Fruit fly (Drosophila melanogaster): Measurements from ENCODE around the gene for.

The for gene

DNA sequence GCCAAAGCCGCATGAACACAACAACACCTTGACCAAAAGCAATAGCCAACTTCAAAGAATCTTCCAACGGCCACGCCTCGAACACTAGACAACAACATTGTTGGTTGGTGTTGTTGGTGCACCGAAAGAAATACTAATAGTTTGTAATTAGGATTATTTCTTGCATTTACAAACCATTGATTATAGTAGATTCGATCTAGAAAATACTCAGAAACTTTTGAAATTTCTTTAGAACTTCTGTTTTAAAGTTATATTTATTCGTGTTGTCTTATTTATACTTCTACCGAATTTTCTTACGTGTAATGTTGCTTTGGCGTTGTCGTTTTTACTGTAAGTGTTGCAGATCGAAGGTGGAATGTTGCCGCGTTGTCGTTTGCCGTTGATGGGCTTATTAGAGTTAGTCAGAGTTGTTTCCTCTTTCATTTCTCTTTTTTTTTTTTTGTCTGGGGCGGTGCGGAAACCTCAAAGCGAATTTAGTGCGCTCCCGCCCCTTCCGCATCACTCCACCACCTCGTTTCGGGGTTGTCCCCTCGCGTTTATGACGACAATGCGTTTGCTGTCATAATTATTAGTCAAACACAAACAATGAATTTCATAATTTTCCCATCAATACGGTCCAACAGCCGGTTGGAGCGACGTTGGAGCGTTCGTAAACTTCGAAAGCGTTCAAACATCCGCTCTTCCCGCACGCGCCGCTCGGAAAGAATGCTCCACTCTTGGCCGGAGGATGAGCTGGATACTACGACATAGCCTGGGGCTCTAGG, 80.9 kb downstream of the for start, which contains the start of gene CG43815 (continued):
- TF ChIP-seq CG32532 (GFP tag; IDR thresholded peaks at IDR 0.05) (no peak), CG3838 (GFP tag; optimal IDR thresholded peaks at IDR 0.05) (peak; percentile 6), CG1024 (GFP tag; IDR thresholded peaks at IDR 0.05) (no peak), CG8281 (tag; optimal IDR thresholded peaks at IDR 0.05) (no peak), bsh (GFP tag; optimal IDR thresholded peaks at IDR 0.05) (peak in 1 of 2 experiments; percentile 25), CG1832 (GFP tag; optimal IDR thresholded peaks at IDR 0.05) (no peak), tx (GFP tag; optimal IDR thresholded peaks at IDR 0.05) (no peak), Pdp1 (GFP tag; optimal IDR thresholded peaks at IDR 0.05) (peak in 1 of 2 experiments; percentile 15), salm (tag; optimal IDR thresholded peaks at IDR 0.05) (no peak), Doc3 (GFP tag; IDR thresholded peaks at IDR 0.05; ENCODE audit: partially characterized antibody) (no peak), Vsx1 (GFP tag; optimal IDR thresholded peaks at IDR 0.05) (no peak), CG11398 (GFP tag; optimal IDR thresholded peaks at IDR 0.05) (no peak), Myb (GFP tag; optimal IDR thresholded peaks at IDR 0.05) (no peak), wor (GFP tag; IDR thresholded peaks at IDR 0.05) (no peak), Blimp-1 (GFP tag; optimal IDR thresholded peaks at IDR 0.05) (peak; percentile 9), Ptx1 (GFP tag; IDR thresholded peaks at IDR 0.05) (0 out of 2 replicates have a peak, but pooled peaks have one; percentile 14), CG8478 (optimal IDR thresholded peaks at IDR 0.05) (no peak), CG30403 (GFP tag; optimal IDR thresholded peaks at IDR 0.05) (peak; percentile 22), ken (GFP tag; IDR thresholded peaks at IDR 0.05) (peak; percentile 42; the same call in 1 of the 3 replicates), danr (GFP tag; IDR thresholded peaks at IDR 0.05) (no peak), ap (GFP tag; IDR thresholded peaks at IDR 0.05) (no peak), CG8388 (GFP tag; optimal IDR thresholded peaks at IDR 0.05) (no peak), fd64A (GFP tag; optimal IDR thresholded peaks at IDR 0.05) (no peak), YL-1 (GFP tag; optimal IDR thresholded peaks at IDR 0.05) (no peak), CG4404 (GFP tag; IDR thresholded peaks at IDR 0.05) (no peak), CG6683 (GFP tag; optimal IDR thresholded peaks at IDR 0.05) (no peak), pita (GFP tag; optimal IDR thresholded peaks at IDR 0.05) (no peak), CG11504 (tag; optimal IDR thresholded peaks at IDR 0.05) (peak; percentile 67)

- no peak for TF ChIP-seq Hand (GFP tag; optimal IDR thresholded peaks at IDR 0.05)
- TF ChIP-seq CG18599 (GFP tag; optimal IDR thresholded peaks at IDR 0.05), result peak; percentile 31
- TF ChIP-seq Eip74EF (GFP tag; optimal IDR thresholded peaks at IDR 0.05), result peak in 1 of 2 experiments; percentile 41
- TF ChIP-seq salm (tag; optimal IDR thresholded peaks at IDR 0.05), result peak; percentile 76
- peak; percentile 48 for TF ChIP-seq Asciz (GFP tag; optimal IDR thresholded peaks at IDR 0.05)
- peak; percentile 65 for TF ChIP-seq CG32767 (GFP tag; IDR thresholded peaks at IDR 0.05)
- TF ChIP-seq CG18011 (GFP tag; optimal IDR thresholded peaks at IDR 0.05), result no peak
- peak; percentile 36 for TF ChIP-seq tx (GFP tag; optimal IDR thresholded peaks at IDR 0.05)
- no peak for TF ChIP-seq ham (GFP tag; IDR thresholded peaks at IDR 0.05)
- TF ChIP-seq CG12744 (GFP tag; optimal IDR thresholded peaks at IDR 0.05), result peak; percentile 35
- TF ChIP-seq CG2678 (tag; optimal IDR thresholded peaks at IDR 0.05), result peak; percentile 71
- TF ChIP-seq Doc3 (GFP tag; IDR thresholded peaks at IDR 0.05; ENCODE audit: partially characterized antibody), result no peak
- peak; percentile 61 for TF ChIP-seq Dad (GFP tag; optimal IDR thresholded peaks at IDR 0.05)
- TF ChIP-seq CG30431 (GFP tag; optimal IDR thresholded peaks at IDR 0.05), result peak; percentile 78
- TF ChIP-seq fd64A (GFP tag; optimal IDR thresholded peaks at IDR 0.05), result peak; percentile 74
- TF ChIP-seq CG3281 (GFP tag; optimal IDR thresholded peaks at IDR 0.05), result no peak
- no peak for TF ChIP-seq sc (optimal IDR thresholded peaks at IDR 0.05)
- TF ChIP-seq sc (GFP tag; optimal IDR thresholded peaks at IDR 0.05), result peak; percentile 64
- TF ChIP-seq CG31365 (tag; optimal IDR thresholded peaks at IDR 0.05), result peak; percentile 18
- no peak for TF ChIP-seq Doc2 (GFP tag; IDR thresholded peaks at IDR 0.05)
- TF ChIP-seq GATAe (GFP tag; conservative IDR thresholded peaks at IDR 0.05), result peak; percentile 18; the same call in 1 of the 2 replicates
- TF ChIP-seq BEAF-32 (GFP tag; optimal IDR thresholded peaks at IDR 0.05), result no peak
- TF ChIP-seq CG1233 (GFP tag; optimal IDR thresholded peaks at IDR 0.05), result peak; percentile 51
- TF ChIP-seq Meics (GFP tag; optimal IDR thresholded peaks at IDR 0.05), result no peak
- peak; percentile 35 for TF ChIP-seq Nf-YB (GFP tag; optimal IDR thresholded peaks at IDR 0.05)
Observed at dm6 chr2L:3573907-3574306, 82.8 kb downstream of the for start.
